Worm (Caenorhabditis elegans) whole organism, L2 larva: ENCODE data around the gene tebp-1.

Source experiments
- R02D3.7 ChIP-seq: fragments of 150-350 bp; optimal IDR thresholded peaks from 2 replicates; lab custom pipeline; 2014; ENCODE audit warnings: missing biosample characterization, missing genetic modification characterization
- Y55F3AM.14 ChIP-seq: fragments of 200-800 bp; sonication (Bioruptor generic); optimal IDR thresholded peaks from 2 replicates; lab custom pipeline; 2018; ENCODE audit warnings: mild to moderate bottlenecking, missing genetic modification characterization, missing compliant biosample characterization
- alr-1 ChIP-seq: fragments of 150-350 bp; optimal IDR thresholded peaks from 2 replicates; lab custom pipeline; 2014; ENCODE audit warnings: missing biosample characterization, missing genetic modification characterization
- aly-2 ChIP-seq: fragments of 150-350 bp; optimal IDR thresholded peaks from 2 replicates; lab custom pipeline; 2014; ENCODE audit warnings: missing biosample characterization, missing genetic modification characterization
- ama-1 ChIP-seq: fragments of 150-350 bp; optimal IDR thresholded peaks from 2 replicates; lab custom pipeline; 2018; ENCODE audit warnings: inconsistent platforms
- blmp-1 ChIP-seq: sonication (generic microtip); optimal IDR thresholded peaks from 2 replicates; lab custom pipeline; 2017; ENCODE audit warnings: missing genetic modification characterization, mild to moderate bottlenecking, missing compliant biosample characterization, antibody characterized with exemption, moderate library complexity; ENCODE audit not compliant: insufficient read depth
- ceh-16 ChIP-seq: fragments of 150-350 bp; optimal IDR thresholded peaks from 2 replicates; lab custom pipeline; 2014; ENCODE audit warnings: missing biosample characterization, missing genetic modification characterization
- crh-2 ChIP-seq: sonication (generic microtip); optimal IDR thresholded peaks from 2 replicates; lab custom pipeline; 2017; ENCODE audit warnings: missing biosample characterization, missing genetic modification characterization
- dmd-4 ChIP-seq: sonication (generic microtip); optimal IDR thresholded peaks from 2 replicates; lab custom pipeline; 2017; ENCODE audit warnings: missing biosample characterization, missing genetic modification characterization
- egl-27 ChIP-seq: sonication (generic microtip); optimal IDR thresholded peaks from 3 replicates; lab custom pipeline; 2017; ENCODE audit warnings: missing biosample characterization, missing genetic modification reagents, missing genetic modification characterization
- elt-1 ChIP-seq: fragments of 150-350 bp; optimal IDR thresholded peaks from 2 replicates; lab custom pipeline; 2014; ENCODE audit warnings: missing biosample characterization, missing genetic modification characterization
- elt-3 ChIP-seq: sonication (generic microtip); optimal IDR thresholded peaks from 2 replicates; lab custom pipeline; 2017; ENCODE audit warnings: missing biosample characterization, missing genetic modification characterization
- fos-1 ChIP-seq: fragments of 150-350 bp; optimal IDR thresholded peaks from 2 replicates; lab custom pipeline; 2014; ENCODE audit warnings: missing biosample characterization, missing genetic modification characterization
- lin-11 ChIP-seq: fragments of 150-350 bp; sonication (generic microtip); optimal IDR thresholded peaks from 2 replicates; lab custom pipeline; 2014; ENCODE audit warnings: missing biosample characterization, missing genetic modification characterization, inconsistent platforms, mixed read lengths
- lin-39 ChIP-seq: fragments of 150-350 bp; optimal IDR thresholded peaks from 2 replicates; lab custom pipeline; 2014; ENCODE audit warnings: missing biosample characterization, missing genetic modification reagents, missing genetic modification characterization
- mab-5 ChIP-seq: fragments of 150-350 bp; optimal IDR thresholded peaks from 2 replicates; lab custom pipeline; 2014; ENCODE audit warnings: missing biosample characterization, missing genetic modification characterization
- mbf-1 ChIP-seq: sonication (generic microtip); optimal IDR thresholded peaks from 2 replicates; lab custom pipeline; 2017; ENCODE audit warnings: missing biosample characterization, missing genetic modification characterization
- mdl-1 ChIP-seq, 2 experiments: fragments of 150-350 bp in 1 of 2; sonication (generic microtip) in 1 of 2; optimal IDR thresholded peaks; 2 replicates each; lab custom pipeline; 2017; ENCODE audit warnings: missing biosample characterization in 2 of 2, missing genetic modification characterization in 2 of 2
- nhr-10 ChIP-seq: sonication (generic microtip); optimal IDR thresholded peaks from 2 replicates; lab custom pipeline; 2017; ENCODE audit warnings: missing biosample characterization, missing genetic modification characterization
- nhr-12 ChIP-seq: fragments of 150-350 bp; optimal IDR thresholded peaks from 2 replicates; lab custom pipeline; 2014; ENCODE audit warnings: missing biosample characterization, missing genetic modification characterization
- nhr-237 ChIP-seq: fragments of 150-350 bp; optimal IDR thresholded peaks from 2 replicates; lab custom pipeline; 2014; ENCODE audit warnings: missing biosample characterization, missing genetic modification characterization
- nhr-25 ChIP-seq: fragments of 150-350 bp; sonication (generic microtip); optimal IDR thresholded peaks from 3 replicates; lab custom pipeline; 2014; ENCODE audit warnings: missing biosample characterization, missing genetic modification characterization
- nhr-6 ChIP-seq: fragments of 150-350 bp; optimal IDR thresholded peaks from 2 replicates; lab custom pipeline; 2014; ENCODE audit warnings: missing biosample characterization, missing genetic modification characterization
- peb-1 ChIP-seq: fragments of 150-350 bp; optimal IDR thresholded peaks from 2 replicates; lab custom pipeline; 2014; ENCODE audit warnings: missing biosample characterization, missing genetic modification characterization
- sem-4 ChIP-seq: fragments of 150-350 bp; optimal IDR thresholded peaks from 2 replicates; lab custom pipeline; 2014; ENCODE audit warnings: missing biosample characterization, missing genetic modification reagents, missing genetic modification characterization
- skn-1 ChIP-seq: sonication (generic microtip); optimal IDR thresholded peaks from 2 replicates; lab custom pipeline; 2017; ENCODE audit warnings: missing biosample characterization, missing genetic modification characterization
- sma-3 ChIP-seq: sonication (generic microtip); optimal IDR thresholded peaks from 2 replicates; lab custom pipeline; 2016; ENCODE audit warnings: missing genetic modification reagents, missing genetic modification characterization, missing compliant biosample characterization
- sma-9 ChIP-seq, 2 experiments: fragments of 150-350 bp in 1 of 2; sonication (generic microtip) in 1 of 2; optimal IDR thresholded peaks; 2 replicates each; lab custom pipeline; 2014 to 2016; ENCODE audit warnings: missing genetic modification characterization in 2 of 2, mild to moderate bottlenecking in 1 of 2, missing biosample characterization in 1 of 2, missing compliant biosample characterization in 1 of 2, missing genetic modification reagents in 1 of 2, moderate library complexity in 1 of 2
- snpc-4 ChIP-seq: fragments of 150-350 bp; optimal IDR thresholded peaks from 2 replicates; lab custom pipeline; 2014; ENCODE audit warnings: missing biosample characterization, missing genetic modification characterization
- unc-39 ChIP-seq: fragments of 150-350 bp; optimal IDR thresholded peaks from 2 replicates; lab custom pipeline; 2014; ENCODE audit warnings: missing biosample characterization, missing genetic modification characterization
- unc-55 ChIP-seq: fragments of 150-350 bp; sonication (generic microtip); optimal IDR thresholded peaks from 3 replicates; lab custom pipeline; 2014; ENCODE audit warnings: missing biosample characterization, missing genetic modification reagents, missing genetic modification characterization
- zag-1 ChIP-seq: fragments of 150-350 bp; optimal IDR thresholded peaks from 2 replicates; lab custom pipeline; 2014; ENCODE audit warnings: missing biosample characterization, missing genetic modification characterization
- ztf-1 ChIP-seq: fragments of 200-800 bp; sonication (Bioruptor generic); conservative IDR thresholded peaks from 2 replicates; pipeline ENCODE4 v1.3.6; 2022; ENCODE audit warnings: missing genetic modification characterization, missing compliant biosample characterization

Gene tebp-1

DNA sequence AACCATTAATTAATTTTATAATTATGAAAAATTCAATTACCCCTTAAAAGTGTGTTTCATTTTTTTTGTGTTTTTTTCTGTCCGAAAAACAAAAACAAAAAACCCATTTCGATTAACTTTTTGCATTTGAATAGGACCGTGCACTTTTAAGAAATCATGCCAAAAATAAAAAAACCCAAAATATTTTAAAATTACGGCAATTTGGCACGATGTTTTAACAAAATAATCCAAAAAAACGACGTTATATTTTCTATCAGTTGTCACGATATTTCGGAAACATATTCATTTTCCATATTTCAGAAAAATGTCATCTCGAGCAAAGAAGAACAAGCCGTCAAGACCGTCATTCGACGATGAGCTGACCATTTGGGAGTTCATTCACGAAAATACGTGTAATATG, at the start of gene tebp-1:
Gene tebp-1, plus strand, starts transcription at position 301 of the 400 bp plus-strand sequence.
- TF ChIP-seq unc-39 (tag; lab: Kevin White, UChicago): no peak
- TF ChIP-seq unc-55: no peak
- TF ChIP-seq ztf-1 (GFP tag; lab: Robert Waterston, UW): no peak
- TF ChIP-seq nhr-12 (tag; lab: Kevin White, UChicago): no peak
- TF ChIP-seq sem-4: no peak
- no peak for TF ChIP-seq elt-1 (tag; lab: Kevin White, UChicago)
- no peak for TF ChIP-seq ceh-16 (tag; lab: Kevin White, UChicago)
- TF ChIP-seq sma-3 (GFP tag; lab: Kevin White, UChicago): no peak
- TF ChIP-seq egl-27 (tag; lab: Kevin White, UChicago): no peak
- TF ChIP-seq nhr-237 (tag; lab: Kevin White, UChicago): no peak
- TF ChIP-seq skn-1 (tag; lab: Kevin White, UChicago): no peak
- no peak for TF ChIP-seq fos-1 (tag; lab: Kevin White, UChicago)
- TF ChIP-seq Y55F3AM.14 (GFP tag; lab: Kevin White, UChicago): no peak
- no peak for TF ChIP-seq sma-9 (GFP tag; optimal IDR thresholded peaks at IDR 0.05; lab: Kevin White, UChicago)
- no peak for TF ChIP-seq sma-9 (tag; optimal IDR thresholded peaks at IDR 0.05; lab: Kevin White, UChicago)
- no peak for TF ChIP-seq snpc-4 (tag; lab: Kevin White, UChicago)
- no peak for TF ChIP-seq lin-39 (tag; lab: Kevin White, UChicago)
- no peak for TF ChIP-seq alr-1
- no peak for TF ChIP-seq zag-1
- no peak for TF ChIP-seq mdl-1 (tag; optimal IDR thresholded peaks at IDR 0.05; lab: Kevin White, UChicago)

DNA sequence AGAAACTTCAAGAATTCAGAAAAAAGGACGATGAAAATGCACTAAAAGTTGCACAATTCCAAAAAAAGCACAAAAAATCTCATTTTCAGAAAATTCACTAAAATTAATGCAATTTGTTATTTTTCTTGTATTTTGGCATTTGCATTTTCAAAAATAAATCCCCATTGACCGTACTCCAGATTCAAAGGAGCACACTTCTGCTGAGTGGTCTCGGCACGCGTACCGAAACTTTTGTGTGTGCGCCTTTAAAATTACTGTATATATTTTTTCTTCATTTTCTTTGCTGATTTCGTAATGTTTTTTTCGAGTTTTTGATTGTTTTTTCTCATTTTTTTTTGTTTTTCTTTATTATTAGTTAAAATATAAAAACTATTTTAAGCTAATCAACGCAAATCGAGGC, 49.6 kb upstream of the tebp-1 start:
- TF ChIP-seq dmd-4 (no peak), peb-1 (tag; lab: Kevin White, UChicago) (no peak), Y55F3AM.14 (GFP tag; lab: Kevin White, UChicago) (no peak), crh-2 (no peak), elt-1 (tag; lab: Kevin White, UChicago) (no peak), sma-9 (GFP tag; optimal IDR thresholded peaks at IDR 0.05; lab: Kevin White, UChicago) (no peak), sma-9 (tag; optimal IDR thresholded peaks at IDR 0.05; lab: Kevin White, UChicago) (no peak), elt-3 (no peak)

DNA sequence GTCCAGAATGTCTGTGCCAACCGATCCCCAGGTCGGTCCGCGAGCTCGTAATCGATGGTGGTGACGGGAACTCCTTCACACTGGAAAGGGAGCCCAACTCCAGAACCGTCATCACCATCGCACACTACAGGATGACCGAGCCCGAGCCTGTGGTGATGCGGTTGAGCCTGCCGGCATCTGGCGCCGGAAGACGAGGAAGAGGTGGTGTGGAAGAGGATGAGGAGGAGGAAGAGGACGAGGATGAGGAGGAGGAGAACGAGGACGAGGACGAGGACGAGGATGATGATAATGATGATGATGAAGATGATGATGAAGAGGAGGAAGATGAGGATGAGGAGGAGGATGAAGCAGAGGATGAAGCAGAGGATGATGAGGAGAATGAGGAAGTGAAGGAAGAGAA, 43.8 kb upstream of the tebp-1 start, which contains the start of gene Y54G11A.14:
Gene Y54G11A.14, plus strand, starts transcription at position 132 of the 400 bp plus-strand sequence.
- no peak for TF ChIP-seq dmd-4

DNA sequence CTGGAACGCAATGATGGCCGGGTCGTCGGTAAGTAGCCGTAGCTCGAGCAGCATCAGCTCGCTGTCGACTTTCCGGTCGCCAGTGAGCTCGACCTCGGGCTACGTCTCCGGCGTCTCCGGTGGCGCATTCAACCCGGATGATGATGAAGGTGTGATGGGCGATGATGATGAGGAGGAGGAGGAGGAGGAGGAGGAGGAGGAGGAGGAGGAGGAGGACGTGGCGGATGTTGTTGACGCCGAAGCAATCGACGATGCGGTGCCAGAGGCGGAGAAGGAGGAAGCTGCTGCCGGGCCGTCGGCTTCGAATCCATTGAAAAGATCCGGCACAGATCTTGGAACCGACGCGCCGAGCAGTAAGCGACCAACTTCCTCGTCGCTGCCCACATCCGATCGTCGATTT, 42.6 kb upstream of the tebp-1 start:
- TF ChIP-seq nhr-6 (tag; lab: Kevin White, UChicago): no peak
- no peak for TF ChIP-seq ztf-1 (GFP tag; lab: Robert Waterston, UW)
- TF ChIP-seq mbf-1 (tag; lab: Kevin White, UChicago): no peak
- no peak for TF ChIP-seq nhr-10 (tag; lab: Kevin White, UChicago)
- no peak for TF ChIP-seq elt-1 (tag; lab: Kevin White, UChicago)
- no peak for TF ChIP-seq mdl-1 (tag; optimal IDR thresholded peaks at IDR 0.05; lab: Kevin White, UChicago)
- no peak for TF ChIP-seq nhr-25 (tag; lab: Kevin White, UChicago)
- TF ChIP-seq aly-2 (tag; lab: Kevin White, UChicago): no peak

DNA sequence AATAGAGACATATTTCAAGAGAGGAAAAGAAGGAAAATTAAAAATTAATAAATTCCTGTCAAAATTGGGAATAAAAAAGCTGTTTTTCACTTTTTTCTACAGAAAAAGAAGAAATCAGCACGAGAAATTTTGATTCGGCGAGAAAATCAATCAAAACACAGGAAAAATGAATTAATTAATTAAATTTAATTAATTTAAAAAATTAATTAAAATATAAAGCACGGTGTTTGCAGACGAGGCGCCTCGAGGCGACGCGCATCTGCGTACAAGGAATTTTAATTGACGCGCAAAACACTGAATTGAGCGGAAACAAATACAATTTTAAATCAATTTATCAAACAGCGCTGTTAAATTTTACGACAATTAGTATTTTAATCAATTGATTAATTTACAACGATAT, 40.6 kb upstream of the tebp-1 start:
- TF ChIP-seq mdl-1 (tag; optimal IDR thresholded peaks at IDR 0.05; lab: Kevin White, UChicago) (no peak), dmd-4 (no peak), blmp-1 (tag; lab: Kevin White, UChicago) (no peak), lin-39 (tag; lab: Kevin White, UChicago) (no peak), nhr-12 (tag; lab: Kevin White, UChicago) (no peak), nhr-25 (tag; lab: Kevin White, UChicago) (no peak), nhr-10 (tag; lab: Kevin White, UChicago) (no peak), snpc-4 (tag; lab: Kevin White, UChicago) (no peak), elt-3 (no peak), R02D3.7 (no peak), nhr-237 (tag; lab: Kevin White, UChicago) (no peak), unc-55 (no peak), ama-1 (lab: Kevin White, UChicago) (no peak), elt-1 (tag; lab: Kevin White, UChicago) (no peak), zag-1 (no peak), sma-3 (GFP tag; lab: Kevin White, UChicago) (no peak), lin-11 (tag; lab: Kevin White, UChicago) (no peak), Y55F3AM.14 (GFP tag; lab: Kevin White, UChicago) (no peak), mab-5 (tag; lab: Kevin White, UChicago) (no peak), sem-4 (no peak)
